Worm (Caenorhabditis elegans) whole organism, L4 larva: ENCODE data around the gene stc-1.

Experiments
- F10B5.3 ChIP-seq: sonication (generic microtip); optimal IDR thresholded peaks from 2 replicates; lab custom pipeline; 2016; ENCODE audit warnings: mild to moderate bottlenecking, missing genetic modification characterization, missing compliant biosample characterization
- F26F4.8 ChIP-seq: fragments of 200-800 bp; sonication (Bioruptor generic); conservative IDR thresholded peaks from 2 replicates; pipeline ENCODE4 v1.3.6; 2022; ENCODE audit warnings: missing genetic modification characterization, missing compliant biosample characterization
- F37D6.2 ChIP-seq: sonication (generic microtip); optimal IDR thresholded peaks from 2 replicates; lab custom pipeline; 2016; ENCODE audit warnings: mild to moderate bottlenecking, missing genetic modification characterization, missing compliant biosample characterization
- T26A8.4 ChIP-seq: fragments of 200-800 bp; sonication (Bioruptor generic); IDR thresholded peaks from 2 replicates; pipeline ENCODE4 v1.3.6; 2022; ENCODE audit warnings: missing genetic modification characterization, missing compliant biosample characterization
- Y48G9A.11 ChIP-seq: fragments of 200-800 bp; sonication (Bioruptor generic); IDR thresholded peaks from 2 replicates; pipeline ENCODE4 v1.3.6; 2022; ENCODE audit warnings: missing genetic modification reagents, missing genetic modification characterization, missing compliant biosample characterization
- Y5F2A.4 ChIP-seq: fragments of 200-800 bp; sonication (Bioruptor generic); optimal IDR thresholded peaks from 2 replicates; lab custom pipeline; 2018; ENCODE audit warnings: mild to moderate bottlenecking, missing genetic modification characterization, missing compliant biosample characterization
- ZK337.2 ChIP-seq: fragments of 200-800 bp; sonication (Bioruptor generic); IDR thresholded peaks from 2 replicates; pipeline ENCODE4 v1.3.6; 2022; ENCODE audit warnings: missing genetic modification reagents, missing genetic modification characterization, missing compliant biosample characterization
- aha-1 ChIP-seq: fragments of 150-350 bp; peaks from one replicate; lab custom pipeline; 2014; ENCODE audit warnings: missing biosample characterization, missing genetic modification characterization
- attf-4 ChIP-seq: sonication (generic microtip); optimal IDR thresholded peaks from 3 replicates; lab custom pipeline; 2017; ENCODE audit warnings: missing biosample characterization, missing genetic modification characterization
- ceh-44 ChIP-seq: fragments of 200-800 bp; sonication (Bioruptor generic); IDR thresholded peaks from 2 replicates; pipeline ENCODE4 v1.3.6; 2022; ENCODE audit warnings: missing genetic modification reagents, missing genetic modification characterization, missing compliant biosample characterization
- ces-1 ChIP-seq: fragments of 150-350 bp; sonication (generic microtip); optimal IDR thresholded peaks from 4 replicates; lab custom pipeline; 2014; ENCODE audit warnings: missing biosample characterization, missing genetic modification reagents, missing genetic modification characterization
- cey-2 ChIP-seq: sonication (generic microtip); optimal IDR thresholded peaks from 3 replicates; lab custom pipeline; 2017; ENCODE audit warnings: missing genetic modification characterization, mild to moderate bottlenecking, missing compliant biosample characterization, antibody characterized with exemption, borderline replicate concordance; ENCODE audit not compliant: insufficient read depth
- daf-19 ChIP-seq: fragments of 200-800 bp; sonication (Bioruptor generic); conservative IDR thresholded peaks from 2 replicates; pipeline ENCODE4 v1.3.6; 2022; ENCODE audit warnings: missing genetic modification characterization, missing compliant biosample characterization
- daf-8 ChIP-seq: fragments of 200-800 bp; sonication (Bioruptor generic); IDR thresholded peaks from 2 replicates; pipeline ENCODE4 v1.3.6; 2022; ENCODE audit warnings: missing genetic modification characterization, missing compliant biosample characterization
- dmd-6 ChIP-seq: fragments of 200-800 bp; sonication (Bioruptor generic); IDR thresholded peaks from 2 replicates; pipeline ENCODE4 v1.3.6; 2022; ENCODE audit warnings: missing genetic modification reagents, missing genetic modification characterization, missing compliant biosample characterization
- dpl-1 ChIP-seq: fragments of 150-350 bp; optimal IDR thresholded peaks from 2 replicates; lab custom pipeline; 2014; ENCODE audit warnings: missing biosample characterization, missing genetic modification reagents, missing genetic modification characterization
- dve-1 ChIP-seq: sonication (generic microtip); optimal IDR thresholded peaks from 2 replicates; lab custom pipeline; 2017; ENCODE audit warnings: antibody characterized with exemption, mild to moderate bottlenecking, missing genetic modification characterization, missing compliant biosample characterization; ENCODE audit not compliant: insufficient read depth
- egl-27 ChIP-seq: sonication (generic microtip); optimal IDR thresholded peaks from 3 replicates; lab custom pipeline; 2017; ENCODE audit warnings: missing biosample characterization, missing genetic modification reagents, missing genetic modification characterization
- egl-43 ChIP-seq: fragments of 200-800 bp; sonication (Bioruptor generic); IDR thresholded peaks from 2 replicates; pipeline ENCODE4 v1.3.6; 2022; ENCODE audit warnings: missing genetic modification reagents, missing genetic modification characterization, missing compliant biosample characterization
- fkh-10 ChIP-seq: fragments of 150-350 bp; optimal IDR thresholded peaks from 2 replicates; lab custom pipeline; 2014; ENCODE audit warnings: missing biosample characterization, missing genetic modification reagents, missing genetic modification characterization
- hlh-11 ChIP-seq: fragments of 200-800 bp; sonication (Bioruptor generic); optimal IDR thresholded peaks from 2 replicates; lab custom pipeline; 2018; ENCODE audit warnings: mild to moderate bottlenecking, missing genetic modification characterization, missing compliant biosample characterization
- jun-1 ChIP-seq: fragments of 150-350 bp; optimal IDR thresholded peaks from 2 replicates; lab custom pipeline; 2014; ENCODE audit warnings: missing biosample characterization, missing genetic modification reagents, missing genetic modification characterization
- lim-7 ChIP-seq: fragments of 200-800 bp; sonication (Bioruptor generic); IDR thresholded peaks from 2 replicates; pipeline ENCODE4 v1.3.6; 2022; ENCODE audit warnings: missing genetic modification characterization, missing compliant biosample characterization
- lin-1 ChIP-seq: fragments of 200-800 bp; sonication (Bioruptor generic); IDR thresholded peaks from 2 replicates; pipeline ENCODE4 v1.3.6; 2022; ENCODE audit warnings: missing genetic modification reagents, missing genetic modification characterization, missing compliant biosample characterization
- lin-15B ChIP-seq: fragments of 150-350 bp; sonication (generic microtip); optimal IDR thresholded peaks from 3 replicates; lab custom pipeline; 2014; ENCODE audit warnings: missing biosample characterization, missing genetic modification characterization
- lin-39 ChIP-seq: fragments of 150-350 bp; optimal IDR thresholded peaks from 2 replicates; lab custom pipeline; 2014; ENCODE audit warnings: missing biosample characterization, missing genetic modification reagents, missing genetic modification characterization
- lsy-2 ChIP-seq, 2 experiments: fragments of 150-350 bp in 1 of 2; sonication (generic microtip) in 1 of 2; optimal IDR thresholded peaks; 2 replicates each; lab custom pipeline; 2014 to 2017; ENCODE audit warnings: missing biosample characterization in 2 of 2, missing genetic modification characterization in 2 of 2
- madf-5 ChIP-seq, 2 experiments: fragments of 200-800 bp; sonication (Bioruptor generic); IDR thresholded peaks; 2 replicates each; pipeline ENCODE4 v1.3.6; 2022; ENCODE audit warnings: missing compliant biosample characterization in 2 of 2, missing genetic modification characterization in 2 of 2
- nhr-11 ChIP-seq: fragments of 150-350 bp; optimal IDR thresholded peaks from 2 replicates; lab custom pipeline; 2014; ENCODE audit warnings: missing biosample characterization, missing genetic modification characterization
- nhr-25 ChIP-seq: sonication (generic microtip); optimal IDR thresholded peaks from 2 replicates; lab custom pipeline; 2017; ENCODE audit warnings: missing genetic modification characterization, mild to moderate bottlenecking, missing compliant biosample characterization, antibody characterized with exemption, moderate library complexity, borderline replicate concordance; ENCODE audit not compliant: insufficient read depth
- nhr-42 ChIP-seq: fragments of 200-800 bp; sonication (Bioruptor generic); IDR thresholded peaks from 2 replicates; pipeline ENCODE4 v1.3.6; 2022; ENCODE audit warnings: missing genetic modification characterization, missing compliant biosample characterization
- nhr-76 ChIP-seq: fragments of 150-350 bp; optimal IDR thresholded peaks from 2 replicates; lab custom pipeline; 2014; ENCODE audit warnings: missing biosample characterization, missing genetic modification characterization
- rbr-2 ChIP-seq: sonication (generic microtip); optimal IDR thresholded peaks from 2 replicates; lab custom pipeline; 2016; ENCODE audit warnings: missing genotype, missing genetic modification characterization, missing compliant biosample characterization
- saeg-2 ChIP-seq: fragments of 200-800 bp; sonication (Bioruptor generic); IDR thresholded peaks from 2 replicates; pipeline ENCODE4 v1.3.6; 2022; ENCODE audit warnings: missing genetic modification reagents, missing genetic modification characterization, missing compliant biosample characterization
- sdz-12 ChIP-seq: fragments of 200-800 bp; sonication (Bioruptor generic); optimal IDR thresholded peaks from 2 replicates; lab custom pipeline; 2018; ENCODE audit warnings: mild to moderate bottlenecking, missing genetic modification characterization, missing compliant biosample characterization
- snpc-1.2 ChIP-seq: fragments of 200-800 bp; sonication (Bioruptor generic); IDR thresholded peaks from 2 replicates; pipeline ENCODE4 v1.3.6; 2022; ENCODE audit warnings: missing genetic modification reagents, missing genetic modification characterization, missing compliant biosample characterization
- spr-3 ChIP-seq: fragments of 200-800 bp; sonication (Bioruptor generic); optimal IDR thresholded peaks from 2 replicates; lab custom pipeline; 2018; ENCODE audit warnings: mild to moderate bottlenecking, missing genetic modification characterization, missing compliant biosample characterization
- tra-1 ChIP-seq: fragments of 200-800 bp; sonication (Bioruptor generic); IDR thresholded peaks from 2 replicates; pipeline ENCODE4 v1.3.6; 2022; ENCODE audit warnings: missing genetic modification reagents, missing genetic modification characterization, missing compliant biosample characterization
- unc-130 ChIP-seq: sonication (generic microtip); optimal IDR thresholded peaks from 2 replicates; lab custom pipeline; 2016; ENCODE audit warnings: missing genetic modification reagents, missing genetic modification characterization, missing compliant biosample characterization
- unc-62 ChIP-seq, 3 experiments: fragments of 150-350 bp in 1 of 3; sonication (generic microtip); optimal IDR thresholded peaks in 2 of 3; peaks in 1 of 3; 1 replicate in 1 of 3; 2 replicates in 2 of 3; lab custom pipeline; 2014 to 2017; ENCODE audit warnings: missing biosample characterization in 3 of 3, missing genetic modification characterization in 3 of 3, missing genetic modification reagents in 3 of 3, missing genotype in 1 of 3
- ztf-11 ChIP-seq: fragments of 150-350 bp; optimal IDR thresholded peaks from 2 replicates; lab custom pipeline; 2014; ENCODE audit warnings: missing biosample characterization, missing genetic modification characterization
- ztf-7 ChIP-seq: fragments of 150-350 bp; optimal IDR thresholded peaks from 2 replicates; lab custom pipeline; 2014; ENCODE audit warnings: missing biosample characterization, missing genetic modification characterization

Gene stc-1

ce11 chrII:8590684-8591083, 24.7 kb upstream of the stc-1 start, which contains the start of gene aptf-4:
Gene aptf-4 (plus strand): TSS chrII:8590984.
- TF ChIP-seq egl-43 (GFP tag; lab: Robert Waterston, UW) (no peak), ztf-11 (tag; lab: Kevin White, UChicago) (no peak), cey-2 (tag; lab: Kevin White, UChicago) (no peak), ztf-7 (tag; lab: Kevin White, UChicago) (no peak), tra-1 (no peak), rbr-2 (no peak), dpl-1 (no peak), daf-19 (GFP tag; lab: Robert Waterston, UW) (no peak), saeg-2 (GFP tag; lab: Robert Waterston, UW) (no peak), daf-8 (GFP tag; lab: Robert Waterston, UW) (no peak), hlh-11 (tag; lab: Kevin White, UChicago) (no peak), F26F4.8 (no peak), snpc-1.2 (no peak), ZK337.2 (GFP tag; lab: Robert Waterston, UW) (no peak), fkh-10 (GFP tag; lab: Kevin White, UChicago) (no peak), nhr-76 (tag; lab: Kevin White, UChicago) (no peak), egl-27 (tag; lab: Kevin White, UChicago) (no peak), F10B5.3 (tag; lab: Kevin White, UChicago) (no peak), nhr-11 (tag; lab: Kevin White, UChicago) (no peak)

ce11 chrII:8589227-8589626, 23.3 kb upstream of the stc-1 start:
- TF ChIP-seq tra-1 (no peak), F10B5.3 (tag; lab: Kevin White, UChicago) (no peak), ces-1 (GFP tag; lab: Kevin White, UChicago) (peak; percentile 85), hlh-11 (tag; lab: Kevin White, UChicago) (no peak), lin-1 (GFP tag; lab: Robert Waterston, UW) (no peak), nhr-42 (no peak), dmd-6 (GFP tag; lab: Robert Waterston, UW) (no peak), ztf-11 (tag; lab: Kevin White, UChicago) (no peak), aha-1 (tag; lab: Kevin White, UChicago) (peak; percentile 53), lin-15B (tag; lab: Kevin White, UChicago) (no peak), unc-62 (GFP tag; optimal IDR thresholded peaks at IDR 0.05 in 1 of 2; lab: Kevin White, UChicago) (peak in 1 of 2 experiments; percentile 91), unc-62 (tag; optimal IDR thresholded peaks at IDR 0.05; lab: Kevin White, UChicago) (no peak), ceh-44 (GFP tag; lab: Robert Waterston, UW) (no peak), ZK337.2 (GFP tag; lab: Robert Waterston, UW) (no peak), rbr-2 (no peak)

ce11 chrII:8588442-8588841, 22.5 kb upstream of the stc-1 start:
- no peak for TF ChIP-seq unc-130 (GFP tag; lab: Kevin White, UChicago)
- no peak for TF ChIP-seq spr-3 (GFP tag; lab: Kevin White, UChicago)
- peak; percentile 41 for TF ChIP-seq aha-1 (tag; lab: Kevin White, UChicago)

- TF ChIP-seq attf-4 (tag; lab: Kevin White, UChicago): no peak
- TF ChIP-seq Y5F2A.4 (GFP tag; lab: Kevin White, UChicago): no peak
- no peak for TF ChIP-seq madf-5 (GFP tag; IDR thresholded peaks at IDR 0.05; lab: Robert Waterston, UW)
- TF ChIP-seq ces-1 (GFP tag; lab: Kevin White, UChicago): peak; percentile 86
- TF ChIP-seq Y48G9A.11 (GFP tag; lab: Robert Waterston, UW): no peak
- no peak for TF ChIP-seq nhr-25 (tag; lab: Kevin White, UChicago)
- TF ChIP-seq lin-39 (tag; lab: Kevin White, UChicago): no peak
- no peak for TF ChIP-seq F37D6.2
- no peak for TF ChIP-seq sdz-12 (GFP tag; lab: Kevin White, UChicago)
- TF ChIP-seq T26A8.4: no peak
- TF ChIP-seq daf-19 (GFP tag; lab: Robert Waterston, UW): no peak
- no peak for TF ChIP-seq daf-8 (GFP tag; lab: Robert Waterston, UW)
- peak; percentile 8 to 14 for TF ChIP-seq lsy-2 (tag; optimal IDR thresholded peaks at IDR 0.05; lab: Kevin White, UChicago)
- TF ChIP-seq fkh-10 (GFP tag; lab: Kevin White, UChicago): peak; percentile 26
- TF ChIP-seq dve-1: peak; percentile 13
- no peak for TF ChIP-seq jun-1 (tag; lab: Kevin White, UChicago)
- no peak for TF ChIP-seq lim-7 (GFP tag; lab: Robert Waterston, UW)
- TF ChIP-seq unc-62 (GFP tag; optimal IDR thresholded peaks at IDR 0.05 in 1 of 2; lab: Kevin White, UChicago): peak in 1 of 2 experiments; percentile 85
- no peak for TF ChIP-seq unc-62 (tag; optimal IDR thresholded peaks at IDR 0.05; lab: Kevin White, UChicago)
- peak; percentile 94 for TF ChIP-seq aha-1 (tag; lab: Kevin White, UChicago)
Observed at ce11 chrII:8587660-8588230, 21.8 kb upstream of the stc-1 start.
